Worm (Caenorhabditis elegans) whole organism, L2 larva: ENCODE measurements around the gene cec-1.

Source experiments
- C34F6.9 ChIP-seq: fragments of 150-350 bp; optimal IDR thresholded peaks from 2 replicates; lab custom pipeline; 2014; ENCODE audit warnings: missing biosample characterization, missing genetic modification characterization
- F13H6.1 ChIP-seq: sonication (generic microtip); optimal IDR thresholded peaks from 2 replicates; lab custom pipeline; 2016; ENCODE audit warnings: missing genetic modification characterization, missing compliant biosample characterization
- R02D3.7 ChIP-seq: fragments of 150-350 bp; optimal IDR thresholded peaks from 2 replicates; lab custom pipeline; 2014; ENCODE audit warnings: missing biosample characterization, missing genetic modification characterization
- Y55F3AM.14 ChIP-seq: fragments of 200-800 bp; sonication (Bioruptor generic); optimal IDR thresholded peaks from 2 replicates; lab custom pipeline; 2018; ENCODE audit warnings: mild to moderate bottlenecking, missing genetic modification characterization, missing compliant biosample characterization
- ZK546.5 ChIP-seq: sonication (generic microtip); optimal IDR thresholded peaks from 2 replicates; lab custom pipeline; 2017; ENCODE audit warnings: missing biosample characterization, missing genetic modification characterization
- alr-1 ChIP-seq: fragments of 150-350 bp; optimal IDR thresholded peaks from 2 replicates; lab custom pipeline; 2014; ENCODE audit warnings: missing biosample characterization, missing genetic modification characterization
- aly-2 ChIP-seq: fragments of 150-350 bp; optimal IDR thresholded peaks from 2 replicates; lab custom pipeline; 2014; ENCODE audit warnings: missing biosample characterization, missing genetic modification characterization
- ama-1 ChIP-seq: fragments of 150-350 bp; optimal IDR thresholded peaks from 2 replicates; lab custom pipeline; 2018; ENCODE audit warnings: inconsistent platforms
- blmp-1 ChIP-seq: sonication (generic microtip); optimal IDR thresholded peaks from 2 replicates; lab custom pipeline; 2017; ENCODE audit warnings: missing genetic modification characterization, mild to moderate bottlenecking, missing compliant biosample characterization, antibody characterized with exemption, moderate library complexity; ENCODE audit not compliant: insufficient read depth
- ceh-16 ChIP-seq: fragments of 150-350 bp; optimal IDR thresholded peaks from 2 replicates; lab custom pipeline; 2014; ENCODE audit warnings: missing biosample characterization, missing genetic modification characterization
- ceh-82 ChIP-seq: fragments of 150-350 bp; optimal IDR thresholded peaks from 2 replicates; lab custom pipeline; 2014; ENCODE audit warnings: missing biosample characterization, missing genetic modification characterization
- crh-2 ChIP-seq: sonication (generic microtip); optimal IDR thresholded peaks from 2 replicates; lab custom pipeline; 2017; ENCODE audit warnings: missing biosample characterization, missing genetic modification characterization
- dmd-4 ChIP-seq: sonication (generic microtip); optimal IDR thresholded peaks from 2 replicates; lab custom pipeline; 2017; ENCODE audit warnings: missing biosample characterization, missing genetic modification characterization
- egl-27 ChIP-seq: sonication (generic microtip); optimal IDR thresholded peaks from 3 replicates; lab custom pipeline; 2017; ENCODE audit warnings: missing biosample characterization, missing genetic modification reagents, missing genetic modification characterization
- elt-3 ChIP-seq: sonication (generic microtip); optimal IDR thresholded peaks from 2 replicates; lab custom pipeline; 2017; ENCODE audit warnings: missing biosample characterization, missing genetic modification characterization
- fos-1 ChIP-seq: fragments of 150-350 bp; optimal IDR thresholded peaks from 2 replicates; lab custom pipeline; 2014; ENCODE audit warnings: missing biosample characterization, missing genetic modification characterization
- gmeb-1 ChIP-seq: fragments of 150-350 bp; optimal IDR thresholded peaks from 2 replicates; lab custom pipeline; 2014; ENCODE audit warnings: missing biosample characterization, missing genetic modification characterization
- lin-11 ChIP-seq: fragments of 150-350 bp; sonication (generic microtip); optimal IDR thresholded peaks from 2 replicates; lab custom pipeline; 2014; ENCODE audit warnings: missing biosample characterization, missing genetic modification characterization, inconsistent platforms, mixed read lengths
- lin-13 ChIP-seq: fragments of 150-350 bp; optimal IDR thresholded peaks from 2 replicates; lab custom pipeline; 2014; ENCODE audit warnings: missing biosample characterization, missing genetic modification reagents, missing genetic modification characterization
- lin-39 ChIP-seq: fragments of 150-350 bp; optimal IDR thresholded peaks from 2 replicates; lab custom pipeline; 2014; ENCODE audit warnings: missing biosample characterization, missing genetic modification reagents, missing genetic modification characterization
- lsy-2 ChIP-seq, 2 experiments: fragments of 150-350 bp in 1 of 2; sonication (generic microtip) in 1 of 2; optimal IDR thresholded peaks; 2 replicates each; lab custom pipeline; 2014 to 2017; ENCODE audit warnings: missing biosample characterization in 2 of 2, missing genetic modification characterization in 2 of 2
- mab-5 ChIP-seq: fragments of 150-350 bp; optimal IDR thresholded peaks from 2 replicates; lab custom pipeline; 2014; ENCODE audit warnings: missing biosample characterization, missing genetic modification characterization
- mbf-1 ChIP-seq: sonication (generic microtip); optimal IDR thresholded peaks from 2 replicates; lab custom pipeline; 2017; ENCODE audit warnings: missing biosample characterization, missing genetic modification characterization
- mdl-1 ChIP-seq, 2 experiments: fragments of 150-350 bp in 1 of 2; sonication (generic microtip) in 1 of 2; optimal IDR thresholded peaks; 2 replicates each; lab custom pipeline; 2017; ENCODE audit warnings: missing biosample characterization in 2 of 2, missing genetic modification characterization in 2 of 2
- nhr-10 ChIP-seq: sonication (generic microtip); optimal IDR thresholded peaks from 2 replicates; lab custom pipeline; 2017; ENCODE audit warnings: missing biosample characterization, missing genetic modification characterization
- nhr-12 ChIP-seq: fragments of 150-350 bp; optimal IDR thresholded peaks from 2 replicates; lab custom pipeline; 2014; ENCODE audit warnings: missing biosample characterization, missing genetic modification characterization
- nhr-129 ChIP-seq: fragments of 150-350 bp; optimal IDR thresholded peaks from 2 replicates; lab custom pipeline; 2014; ENCODE audit warnings: missing biosample characterization, missing genetic modification characterization
- nhr-21 ChIP-seq: fragments of 150-350 bp; optimal IDR thresholded peaks from 2 replicates; lab custom pipeline; 2014; ENCODE audit warnings: missing biosample characterization, missing genetic modification characterization
- nhr-23 ChIP-seq: fragments of 150-350 bp; optimal IDR thresholded peaks from 2 replicates; lab custom pipeline; 2014; ENCODE audit warnings: missing biosample characterization, missing genetic modification reagents, missing genetic modification characterization
- nhr-237 ChIP-seq: fragments of 150-350 bp; optimal IDR thresholded peaks from 2 replicates; lab custom pipeline; 2014; ENCODE audit warnings: missing biosample characterization, missing genetic modification characterization
- nhr-25 ChIP-seq: fragments of 150-350 bp; sonication (generic microtip); optimal IDR thresholded peaks from 3 replicates; lab custom pipeline; 2014; ENCODE audit warnings: missing biosample characterization, missing genetic modification characterization
- nhr-6 ChIP-seq: fragments of 150-350 bp; optimal IDR thresholded peaks from 2 replicates; lab custom pipeline; 2014; ENCODE audit warnings: missing biosample characterization, missing genetic modification characterization
- nhr-77 ChIP-seq: fragments of 150-350 bp; optimal IDR thresholded peaks from 2 replicates; lab custom pipeline; 2014; ENCODE audit warnings: missing biosample characterization, missing genetic modification characterization
- peb-1 ChIP-seq: fragments of 150-350 bp; optimal IDR thresholded peaks from 2 replicates; lab custom pipeline; 2014; ENCODE audit warnings: missing biosample characterization, missing genetic modification characterization
- sem-4 ChIP-seq: fragments of 150-350 bp; optimal IDR thresholded peaks from 2 replicates; lab custom pipeline; 2014; ENCODE audit warnings: missing biosample characterization, missing genetic modification reagents, missing genetic modification characterization
- skn-1 ChIP-seq: sonication (generic microtip); optimal IDR thresholded peaks from 2 replicates; lab custom pipeline; 2017; ENCODE audit warnings: missing biosample characterization, missing genetic modification characterization
- sma-3 ChIP-seq: sonication (generic microtip); optimal IDR thresholded peaks from 2 replicates; lab custom pipeline; 2016; ENCODE audit warnings: missing genetic modification reagents, missing genetic modification characterization, missing compliant biosample characterization
- sma-9 ChIP-seq, 2 experiments: fragments of 150-350 bp in 1 of 2; sonication (generic microtip) in 1 of 2; optimal IDR thresholded peaks; 2 replicates each; lab custom pipeline; 2014 to 2016; ENCODE audit warnings: missing genetic modification characterization in 2 of 2, mild to moderate bottlenecking in 1 of 2, missing biosample characterization in 1 of 2, missing compliant biosample characterization in 1 of 2, missing genetic modification reagents in 1 of 2, moderate library complexity in 1 of 2
- snpc-4 ChIP-seq: fragments of 150-350 bp; optimal IDR thresholded peaks from 2 replicates; lab custom pipeline; 2014; ENCODE audit warnings: missing biosample characterization, missing genetic modification characterization
- unc-39 ChIP-seq: fragments of 150-350 bp; optimal IDR thresholded peaks from 2 replicates; lab custom pipeline; 2014; ENCODE audit warnings: missing biosample characterization, missing genetic modification characterization
- unc-55 ChIP-seq: fragments of 150-350 bp; sonication (generic microtip); optimal IDR thresholded peaks from 3 replicates; lab custom pipeline; 2014; ENCODE audit warnings: missing biosample characterization, missing genetic modification reagents, missing genetic modification characterization
- unc-62 ChIP-seq: fragments of 150-350 bp; optimal IDR thresholded peaks from 2 replicates; lab custom pipeline; 2014; ENCODE audit warnings: missing biosample characterization, missing genetic modification reagents, missing genetic modification characterization
- zag-1 ChIP-seq: fragments of 150-350 bp; optimal IDR thresholded peaks from 2 replicates; lab custom pipeline; 2014; ENCODE audit warnings: missing biosample characterization, missing genetic modification characterization
- ztf-1 ChIP-seq: fragments of 200-800 bp; sonication (Bioruptor generic); conservative IDR thresholded peaks from 2 replicates; pipeline ENCODE4 v1.3.6; 2022; ENCODE audit warnings: missing genetic modification characterization, missing compliant biosample characterization
- ztf-11 ChIP-seq: sonication (generic microtip); optimal IDR thresholded peaks from 2 replicates; lab custom pipeline; 2017; ENCODE audit warnings: missing biosample characterization, missing genetic modification characterization
- ztf-4 ChIP-seq: fragments of 150-350 bp; optimal IDR thresholded peaks from 2 replicates; lab custom pipeline; 2014; ENCODE audit warnings: missing biosample characterization, missing genetic modification characterization

cec-1 gene

DNA sequence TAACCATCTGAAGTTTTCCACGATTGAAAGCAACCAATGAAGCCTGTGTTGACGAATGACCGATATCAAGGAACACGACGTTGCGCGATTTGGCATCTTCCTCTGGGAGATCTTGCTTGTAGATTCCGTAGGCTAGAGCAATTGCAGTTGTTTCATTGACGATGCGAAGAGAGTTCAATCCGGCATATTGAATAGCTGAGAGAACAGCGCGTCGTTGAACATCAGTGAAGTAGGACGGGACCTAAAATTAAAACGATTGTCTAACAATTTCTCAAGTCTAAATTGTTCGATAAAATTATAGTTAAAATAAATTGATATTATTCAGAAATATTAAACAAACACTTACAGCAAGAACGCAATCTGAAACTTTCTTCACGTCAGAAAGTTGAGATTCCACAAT, 19.9 kb downstream of the cec-1 start:
- TF ChIP-seq nhr-77 (tag; lab: Kevin White, UChicago) (no peak), nhr-21 (no peak), mdl-1 (tag; optimal IDR thresholded peaks at IDR 0.05; lab: Kevin White, UChicago) (no peak), snpc-4 (tag; lab: Kevin White, UChicago) (no peak), zag-1 (tag; lab: Kevin White, UChicago) (no peak), sma-9 (GFP tag; optimal IDR thresholded peaks at IDR 0.05; lab: Kevin White, UChicago) (no peak), sma-9 (tag; optimal IDR thresholded peaks at IDR 0.05; lab: Kevin White, UChicago) (no peak), lsy-2 (tag; optimal IDR thresholded peaks at IDR 0.05; lab: Kevin White, UChicago) (no peak), R02D3.7 (tag; lab: Kevin White, UChicago) (no peak), unc-62 (GFP tag; lab: Kevin White, UChicago) (no peak)

ce11 chrIII:8446534-8446933, 20.4 kb downstream of the cec-1 start, which contains the start of gene hsp-110:
TSS of gene hsp-110 (minus strand) at chrIII:8446909.
- TF ChIP-seq nhr-6 (tag; lab: Kevin White, UChicago) (no peak), C34F6.9 (tag; lab: Kevin White, UChicago) (no peak), dmd-4 (tag; lab: Kevin White, UChicago) (no peak), lin-39 (tag; lab: Kevin White, UChicago) (no peak), unc-55 (GFP tag; lab: Kevin White, UChicago) (no peak), ZK546.5 (tag; lab: Kevin White, UChicago) (no peak), nhr-23 (tag; lab: Kevin White, UChicago) (no peak), sma-3 (GFP tag; lab: Kevin White, UChicago) (no peak), fos-1 (no peak), crh-2 (tag; lab: Kevin White, UChicago) (no peak), mbf-1 (tag; lab: Kevin White, UChicago) (no peak), aly-2 (tag; lab: Kevin White, UChicago) (no peak), alr-1 (tag; lab: Kevin White, UChicago) (no peak)

- TF ChIP-seq lsy-2 (tag; optimal IDR thresholded peaks at IDR 0.05; lab: Kevin White, UChicago) (peak; percentile 93 to 97), mbf-1 (tag; lab: Kevin White, UChicago) (no peak), crh-2 (tag; lab: Kevin White, UChicago) (peak; percentile 99), dmd-4 (tag; lab: Kevin White, UChicago) (no peak), nhr-21 (peak; percentile 95), egl-27 (tag; lab: Kevin White, UChicago) (peak; percentile 90), aly-2 (tag; lab: Kevin White, UChicago) (no peak), ztf-1 (GFP tag; lab: Robert Waterston, UW) (no peak), nhr-129 (tag; lab: Kevin White, UChicago) (peak; percentile 94), sma-9 (GFP tag; optimal IDR thresholded peaks at IDR 0.05; lab: Kevin White, UChicago) (peak; percentile 96), sma-9 (tag; optimal IDR thresholded peaks at IDR 0.05; lab: Kevin White, UChicago) (no peak), unc-55 (GFP tag; lab: Kevin White, UChicago) (peak; percentile 99), unc-39 (no peak), peb-1 (no peak), snpc-4 (tag; lab: Kevin White, UChicago) (peak; percentile 90), lin-39 (tag; lab: Kevin White, UChicago) (no peak), lin-11 (tag; lab: Kevin White, UChicago) (peak; percentile 63), skn-1 (tag; lab: Kevin White, UChicago) (peak; percentile 99), gmeb-1 (tag; lab: Kevin White, UChicago) (peak; percentile 95), ztf-4 (tag; lab: Kevin White, UChicago) (peak; percentile 98), mdl-1 (tag; optimal IDR thresholded peaks at IDR 0.05; lab: Kevin White, UChicago) (peak in 1 of 2 experiments; percentile 31), ceh-82 (tag; lab: Kevin White, UChicago) (peak; percentile 83), nhr-12 (peak; percentile 6), R02D3.7 (tag; lab: Kevin White, UChicago) (peak; percentile 64), nhr-6 (tag; lab: Kevin White, UChicago) (peak; percentile 97), nhr-23 (tag; lab: Kevin White, UChicago) (no peak), sem-4 (tag; lab: Kevin White, UChicago) (peak; percentile 97), ama-1 (peak; percentile 96), blmp-1 (peak; percentile 89), lin-13 (GFP tag; lab: Kevin White, UChicago) (peak; percentile 97), nhr-77 (tag; lab: Kevin White, UChicago) (peak; percentile 83), ZK546.5 (tag; lab: Kevin White, UChicago) (peak; percentile 69), alr-1 (tag; lab: Kevin White, UChicago) (no peak), elt-3 (tag; lab: Kevin White, UChicago) (no peak), C34F6.9 (tag; lab: Kevin White, UChicago) (peak; percentile 99), ceh-16 (tag; lab: Kevin White, UChicago) (peak; percentile 19), Y55F3AM.14 (GFP tag; lab: Kevin White, UChicago) (peak; percentile 58), nhr-237 (tag; lab: Kevin White, UChicago) (peak; percentile 72), F13H6.1 (tag; lab: Kevin White, UChicago) (peak; percentile 92), unc-62 (GFP tag; lab: Kevin White, UChicago) (peak; percentile 66), mab-5 (peak; percentile 95), ztf-11 (no peak), nhr-10 (peak; percentile 85), nhr-25 (peak; percentile 97)
Measured at ce11 chrIII:8446940-8447403, 20.8 kb downstream of the cec-1 start, which contains the start of gene rpn-3. TSS of gene rpn-3 (plus strand) at chrIII:8447353.
